Fruit fly (Drosophila melanogaster): ENCODE results near the gene robl37BC.

DNA sequence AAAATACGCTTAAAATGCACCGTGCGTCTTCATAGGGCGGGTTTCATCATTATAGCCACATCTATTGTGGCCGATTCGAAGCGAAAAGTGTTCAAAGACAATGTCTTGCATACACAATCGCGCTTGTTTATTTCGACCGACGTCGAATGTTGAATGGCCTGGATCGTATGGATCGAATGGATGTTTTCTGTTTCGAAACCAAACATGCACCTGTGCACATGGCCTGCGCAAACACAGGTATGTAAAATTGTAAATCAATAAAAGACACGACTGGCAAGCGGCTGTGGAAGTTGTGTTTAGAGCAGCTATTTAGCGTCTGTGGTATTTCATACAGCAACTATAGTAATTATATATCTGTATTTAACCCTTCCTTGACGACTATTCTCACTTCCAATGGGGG lies 29.2 kb upstream of the robl37BC start:
- no peak for TF ChIP-seq dmrt93B (GFP tag; optimal IDR thresholded peaks at IDR 0.05)
- TF ChIP-seq Dif (GFP tag; optimal IDR thresholded peaks at IDR 0.05; ENCODE audit: partially characterized antibody) = no peak
- peak; percentile 66 for TF ChIP-seq Hnf4 (GFP tag; optimal IDR thresholded peaks at IDR 0.05)
- no peak for TF ChIP-seq HLH106 (tag; optimal IDR thresholded peaks at IDR 0.05)
- TF ChIP-seq Hr78 (GFP tag; optimal IDR thresholded peaks at IDR 0.05) = no peak
- peak; percentile 41 for TF ChIP-seq h (GFP tag; optimal IDR thresholded peaks at IDR 0.05)
- peak; percentile 98 for TF ChIP-seq Hr83 (GFP tag; optimal IDR thresholded peaks at IDR 0.05; ENCODE audit: poor library complexity, severe bottlenecking)
- TF ChIP-seq sage (GFP tag; optimal IDR thresholded peaks at IDR 0.05) = no peak
- no peak for TF ChIP-seq sv (GFP tag; optimal IDR thresholded peaks at IDR 0.05)
- TF ChIP-seq br (GFP tag; optimal IDR thresholded peaks at IDR 0.05) = peak; percentile 31
- no peak for TF ChIP-seq Rel (GFP tag; optimal IDR thresholded peaks at IDR 0.05)
- TF ChIP-seq Rel (tag; optimal IDR thresholded peaks at IDR 0.05) = no peak
